Worm (Caenorhabditis elegans) whole organism, L2 larva: Measurements from ENCODE around the gene cyn-10.
"Not testable (repeated sequence)": the region's sequence is repeated elsewhere in the genome, so short reads cannot be mapped to it uniquely, and the experiment has no call there.

Source experiments
- C34F6.9 ChIP-seq: fragments of 150-350 bp; optimal IDR thresholded peaks from 2 replicates; lab custom pipeline; 2014; ENCODE audit warnings: missing biosample characterization, missing genetic modification characterization
- F13H6.1 ChIP-seq: sonication (generic microtip); optimal IDR thresholded peaks from 2 replicates; lab custom pipeline; 2016; ENCODE audit warnings: missing genetic modification characterization, missing compliant biosample characterization
- Y55F3AM.14 ChIP-seq: fragments of 200-800 bp; sonication (Bioruptor generic); optimal IDR thresholded peaks from 2 replicates; lab custom pipeline; 2018; ENCODE audit warnings: mild to moderate bottlenecking, missing genetic modification characterization, missing compliant biosample characterization
- ZK546.5 ChIP-seq: sonication (generic microtip); optimal IDR thresholded peaks from 2 replicates; lab custom pipeline; 2017; ENCODE audit warnings: missing biosample characterization, missing genetic modification characterization
- alr-1 ChIP-seq: fragments of 150-350 bp; optimal IDR thresholded peaks from 2 replicates; lab custom pipeline; 2014; ENCODE audit warnings: missing biosample characterization, missing genetic modification characterization
- aly-2 ChIP-seq: fragments of 150-350 bp; optimal IDR thresholded peaks from 2 replicates; lab custom pipeline; 2014; ENCODE audit warnings: missing biosample characterization, missing genetic modification characterization
- ama-1 ChIP-seq: fragments of 150-350 bp; optimal IDR thresholded peaks from 2 replicates; lab custom pipeline; 2018; ENCODE audit warnings: inconsistent platforms
- blmp-1 ChIP-seq: sonication (generic microtip); optimal IDR thresholded peaks from 2 replicates; lab custom pipeline; 2017; ENCODE audit warnings: missing genetic modification characterization, mild to moderate bottlenecking, missing compliant biosample characterization, antibody characterized with exemption, moderate library complexity; ENCODE audit not compliant: insufficient read depth
- ceh-16 ChIP-seq: fragments of 150-350 bp; optimal IDR thresholded peaks from 2 replicates; lab custom pipeline; 2014; ENCODE audit warnings: missing biosample characterization, missing genetic modification characterization
- dmd-4 ChIP-seq: sonication (generic microtip); optimal IDR thresholded peaks from 2 replicates; lab custom pipeline; 2017; ENCODE audit warnings: missing biosample characterization, missing genetic modification characterization
- egl-27 ChIP-seq: sonication (generic microtip); optimal IDR thresholded peaks from 3 replicates; lab custom pipeline; 2017; ENCODE audit warnings: missing biosample characterization, missing genetic modification reagents, missing genetic modification characterization
- elt-1 ChIP-seq: fragments of 150-350 bp; optimal IDR thresholded peaks from 2 replicates; lab custom pipeline; 2014; ENCODE audit warnings: missing biosample characterization, missing genetic modification characterization
- elt-3 ChIP-seq: sonication (generic microtip); optimal IDR thresholded peaks from 2 replicates; lab custom pipeline; 2017; ENCODE audit warnings: missing biosample characterization, missing genetic modification characterization
- fos-1 ChIP-seq: fragments of 150-350 bp; optimal IDR thresholded peaks from 2 replicates; lab custom pipeline; 2014; ENCODE audit warnings: missing biosample characterization, missing genetic modification characterization
- gmeb-1 ChIP-seq: fragments of 150-350 bp; optimal IDR thresholded peaks from 2 replicates; lab custom pipeline; 2014; ENCODE audit warnings: missing biosample characterization, missing genetic modification characterization
- lin-11 ChIP-seq: fragments of 150-350 bp; sonication (generic microtip); optimal IDR thresholded peaks from 2 replicates; lab custom pipeline; 2014; ENCODE audit warnings: missing biosample characterization, missing genetic modification characterization, inconsistent platforms, mixed read lengths
- lin-13 ChIP-seq: fragments of 150-350 bp; optimal IDR thresholded peaks from 2 replicates; lab custom pipeline; 2014; ENCODE audit warnings: missing biosample characterization, missing genetic modification reagents, missing genetic modification characterization
- lin-39 ChIP-seq: fragments of 150-350 bp; optimal IDR thresholded peaks from 2 replicates; lab custom pipeline; 2014; ENCODE audit warnings: missing biosample characterization, missing genetic modification reagents, missing genetic modification characterization
- lsy-2 ChIP-seq, 2 experiments: fragments of 150-350 bp in 1 of 2; sonication (generic microtip) in 1 of 2; optimal IDR thresholded peaks; 2 replicates each; lab custom pipeline; 2014 to 2017; ENCODE audit warnings: missing biosample characterization in 2 of 2, missing genetic modification characterization in 2 of 2
- mab-5 ChIP-seq: fragments of 150-350 bp; optimal IDR thresholded peaks from 2 replicates; lab custom pipeline; 2014; ENCODE audit warnings: missing biosample characterization, missing genetic modification characterization
- mdl-1 ChIP-seq, 2 experiments: fragments of 150-350 bp in 1 of 2; sonication (generic microtip) in 1 of 2; optimal IDR thresholded peaks; 2 replicates each; lab custom pipeline; 2017; ENCODE audit warnings: missing biosample characterization in 2 of 2, missing genetic modification characterization in 2 of 2
- nhr-10 ChIP-seq: sonication (generic microtip); optimal IDR thresholded peaks from 2 replicates; lab custom pipeline; 2017; ENCODE audit warnings: missing biosample characterization, missing genetic modification characterization
- nhr-11 ChIP-seq: fragments of 150-350 bp; optimal IDR thresholded peaks from 2 replicates; lab custom pipeline; 2014; ENCODE audit warnings: missing biosample characterization, missing genetic modification characterization
- nhr-12 ChIP-seq: fragments of 150-350 bp; optimal IDR thresholded peaks from 2 replicates; lab custom pipeline; 2014; ENCODE audit warnings: missing biosample characterization, missing genetic modification characterization
- nhr-129 ChIP-seq: fragments of 150-350 bp; optimal IDR thresholded peaks from 2 replicates; lab custom pipeline; 2014; ENCODE audit warnings: missing biosample characterization, missing genetic modification characterization
- nhr-21 ChIP-seq: fragments of 150-350 bp; optimal IDR thresholded peaks from 2 replicates; lab custom pipeline; 2014; ENCODE audit warnings: missing biosample characterization, missing genetic modification characterization
- nhr-237 ChIP-seq: fragments of 150-350 bp; optimal IDR thresholded peaks from 2 replicates; lab custom pipeline; 2014; ENCODE audit warnings: missing biosample characterization, missing genetic modification characterization
- nhr-25 ChIP-seq: fragments of 150-350 bp; sonication (generic microtip); optimal IDR thresholded peaks from 3 replicates; lab custom pipeline; 2014; ENCODE audit warnings: missing biosample characterization, missing genetic modification characterization
- nhr-77 ChIP-seq: fragments of 150-350 bp; optimal IDR thresholded peaks from 2 replicates; lab custom pipeline; 2014; ENCODE audit warnings: missing biosample characterization, missing genetic modification characterization
- peb-1 ChIP-seq: fragments of 150-350 bp; optimal IDR thresholded peaks from 2 replicates; lab custom pipeline; 2014; ENCODE audit warnings: missing biosample characterization, missing genetic modification characterization
- sem-4 ChIP-seq: fragments of 150-350 bp; optimal IDR thresholded peaks from 2 replicates; lab custom pipeline; 2014; ENCODE audit warnings: missing biosample characterization, missing genetic modification reagents, missing genetic modification characterization
- skn-1 ChIP-seq: sonication (generic microtip); optimal IDR thresholded peaks from 2 replicates; lab custom pipeline; 2017; ENCODE audit warnings: missing biosample characterization, missing genetic modification characterization
- sma-3 ChIP-seq: sonication (generic microtip); optimal IDR thresholded peaks from 2 replicates; lab custom pipeline; 2016; ENCODE audit warnings: missing genetic modification reagents, missing genetic modification characterization, missing compliant biosample characterization
- sma-9 ChIP-seq, 2 experiments: fragments of 150-350 bp in 1 of 2; sonication (generic microtip) in 1 of 2; optimal IDR thresholded peaks; 2 replicates each; lab custom pipeline; 2014 to 2016; ENCODE audit warnings: missing genetic modification characterization in 2 of 2, mild to moderate bottlenecking in 1 of 2, missing biosample characterization in 1 of 2, missing compliant biosample characterization in 1 of 2, missing genetic modification reagents in 1 of 2, moderate library complexity in 1 of 2
- snpc-4 ChIP-seq: fragments of 150-350 bp; optimal IDR thresholded peaks from 2 replicates; lab custom pipeline; 2014; ENCODE audit warnings: missing biosample characterization, missing genetic modification characterization
- unc-39 ChIP-seq: fragments of 150-350 bp; optimal IDR thresholded peaks from 2 replicates; lab custom pipeline; 2014; ENCODE audit warnings: missing biosample characterization, missing genetic modification characterization
- unc-55 ChIP-seq: fragments of 150-350 bp; sonication (generic microtip); optimal IDR thresholded peaks from 3 replicates; lab custom pipeline; 2014; ENCODE audit warnings: missing biosample characterization, missing genetic modification reagents, missing genetic modification characterization
- unc-62 ChIP-seq: fragments of 150-350 bp; optimal IDR thresholded peaks from 2 replicates; lab custom pipeline; 2014; ENCODE audit warnings: missing biosample characterization, missing genetic modification reagents, missing genetic modification characterization
- zag-1 ChIP-seq: fragments of 150-350 bp; optimal IDR thresholded peaks from 2 replicates; lab custom pipeline; 2014; ENCODE audit warnings: missing biosample characterization, missing genetic modification characterization
- ztf-1 ChIP-seq: fragments of 200-800 bp; sonication (Bioruptor generic); conservative IDR thresholded peaks from 2 replicates; pipeline ENCODE4 v1.3.6; 2022; ENCODE audit warnings: missing genetic modification characterization, missing compliant biosample characterization
- ztf-11 ChIP-seq: sonication (generic microtip); optimal IDR thresholded peaks from 2 replicates; lab custom pipeline; 2017; ENCODE audit warnings: missing biosample characterization, missing genetic modification characterization
- ztf-4 ChIP-seq: fragments of 150-350 bp; optimal IDR thresholded peaks from 2 replicates; lab custom pipeline; 2014; ENCODE audit warnings: missing biosample characterization, missing genetic modification characterization

The cyn-10 gene

DNA sequence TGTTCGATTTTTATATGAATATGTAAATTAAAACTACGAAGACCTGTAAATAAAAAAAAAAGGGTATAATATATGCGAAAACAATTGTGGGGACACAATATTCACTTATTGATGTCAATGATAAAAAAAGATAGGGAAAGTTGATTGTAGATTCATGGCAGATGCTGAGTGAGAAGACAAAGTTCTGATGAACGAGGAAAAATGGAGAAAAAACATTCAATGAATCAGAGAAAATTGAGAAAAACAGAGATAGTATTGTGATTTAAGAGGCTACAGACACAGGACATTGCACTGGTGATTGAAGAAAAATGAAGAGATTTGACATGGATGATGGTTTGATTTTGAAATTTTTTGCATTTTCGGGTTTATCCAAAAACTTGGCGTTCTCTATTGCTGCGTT lies 4.5 kb downstream of the cyn-10 start:
- TF ChIP-seq fos-1 (tag; lab: Kevin White, UChicago): peak; percentile 37
- peak; percentile 32 for TF ChIP-seq C34F6.9 (tag; lab: Kevin White, UChicago)
- TF ChIP-seq alr-1 (tag; lab: Kevin White, UChicago): no peak
- TF ChIP-seq nhr-129 (tag; lab: Kevin White, UChicago): peak; percentile 12
- peak; percentile 52 for TF ChIP-seq blmp-1 (tag; lab: Kevin White, UChicago)

DNA sequence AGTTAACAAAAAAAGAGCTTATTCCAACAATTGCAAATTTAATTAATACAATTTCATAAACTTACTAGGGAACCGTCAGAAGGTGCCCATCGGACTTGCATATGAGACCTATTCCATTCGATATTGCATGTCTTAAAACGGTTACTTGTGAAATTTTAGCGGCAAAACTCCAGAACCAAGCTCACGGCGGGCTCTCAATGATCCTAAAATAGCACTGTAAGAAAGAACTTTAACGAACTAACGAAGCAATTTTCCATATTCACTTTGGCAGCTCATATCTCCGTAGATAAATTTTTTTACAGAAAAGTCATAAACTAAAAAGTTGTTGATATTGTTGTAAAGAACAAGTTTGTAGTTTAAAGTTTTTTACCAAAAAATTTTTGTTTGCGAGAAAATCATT lies 5.5 kb downstream of the cyn-10 start, which contains the start of gene B0252.3:
Gene B0252.3, minus strand, starts transcription at position 101 of the 400 bp plus-strand sequence.
- TF ChIP-seq nhr-237 (tag; lab: Kevin White, UChicago); lsy-2 (tag; optimal IDR thresholded peaks at IDR 0.05; lab: Kevin White, UChicago); elt-1: not testable (repeated sequence)

DNA sequence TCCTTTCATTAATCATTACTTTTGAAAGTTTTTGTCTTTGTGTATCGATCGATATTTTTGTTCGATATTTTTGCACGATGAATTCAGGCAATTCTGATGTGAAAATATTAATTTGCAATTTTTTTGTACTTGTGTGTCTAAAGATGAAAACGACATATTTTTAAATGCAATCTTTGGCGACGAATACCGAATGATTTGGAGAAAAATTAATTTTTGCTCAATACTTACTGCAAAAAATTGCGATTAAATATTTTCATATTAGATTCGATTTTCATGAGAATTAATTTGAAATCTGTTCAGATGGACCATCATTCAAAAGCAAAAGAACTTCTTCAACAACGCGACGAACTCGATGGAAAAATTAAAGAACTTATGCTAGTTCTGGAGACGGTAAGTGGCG lies 11.4 kb downstream of the cyn-10 start, which contains the start of gene psmd-9:
Gene psmd-9, plus strand, starts transcription at position 301 of the 400 bp plus-strand sequence.
- TF ChIP-seq ztf-1 (GFP tag; lab: Robert Waterston, UW) (no peak), dmd-4 (tag; lab: Kevin White, UChicago) (no peak), egl-27 (no peak), unc-62 (no peak), snpc-4 (no peak), lin-39 (tag; lab: Kevin White, UChicago) (no peak), lin-13 (no peak)
- TF ChIP-seq, all 48 proteins: peak for 0

DNA sequence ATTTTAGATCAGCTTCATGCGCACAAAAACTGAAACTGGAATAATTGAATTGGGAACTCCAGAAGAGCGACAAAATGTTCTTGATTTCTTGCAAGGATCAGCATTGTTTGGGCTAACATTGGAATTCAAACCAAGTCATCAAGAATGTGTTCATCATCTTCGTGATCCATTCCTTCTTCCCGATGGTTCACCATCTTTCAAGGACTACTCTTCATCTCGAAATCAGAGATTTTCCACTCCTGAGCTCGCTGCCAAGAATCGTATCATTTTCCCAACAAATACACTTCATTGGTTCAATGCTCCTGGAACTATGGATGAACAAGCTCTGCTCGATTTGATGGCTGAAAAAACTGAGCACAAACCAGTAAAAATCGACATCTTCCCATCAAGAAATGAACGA lies 12.5 kb downstream of the cyn-10 start:
- TF ChIP-seq unc-55 (no peak), C34F6.9 (tag; lab: Kevin White, UChicago) (no peak), ztf-1 (GFP tag; lab: Robert Waterston, UW) (no peak), aly-2 (no peak), nhr-25 (no peak), ZK546.5 (tag; lab: Kevin White, UChicago) (no peak), dmd-4 (tag; lab: Kevin White, UChicago) (no peak)

DNA sequence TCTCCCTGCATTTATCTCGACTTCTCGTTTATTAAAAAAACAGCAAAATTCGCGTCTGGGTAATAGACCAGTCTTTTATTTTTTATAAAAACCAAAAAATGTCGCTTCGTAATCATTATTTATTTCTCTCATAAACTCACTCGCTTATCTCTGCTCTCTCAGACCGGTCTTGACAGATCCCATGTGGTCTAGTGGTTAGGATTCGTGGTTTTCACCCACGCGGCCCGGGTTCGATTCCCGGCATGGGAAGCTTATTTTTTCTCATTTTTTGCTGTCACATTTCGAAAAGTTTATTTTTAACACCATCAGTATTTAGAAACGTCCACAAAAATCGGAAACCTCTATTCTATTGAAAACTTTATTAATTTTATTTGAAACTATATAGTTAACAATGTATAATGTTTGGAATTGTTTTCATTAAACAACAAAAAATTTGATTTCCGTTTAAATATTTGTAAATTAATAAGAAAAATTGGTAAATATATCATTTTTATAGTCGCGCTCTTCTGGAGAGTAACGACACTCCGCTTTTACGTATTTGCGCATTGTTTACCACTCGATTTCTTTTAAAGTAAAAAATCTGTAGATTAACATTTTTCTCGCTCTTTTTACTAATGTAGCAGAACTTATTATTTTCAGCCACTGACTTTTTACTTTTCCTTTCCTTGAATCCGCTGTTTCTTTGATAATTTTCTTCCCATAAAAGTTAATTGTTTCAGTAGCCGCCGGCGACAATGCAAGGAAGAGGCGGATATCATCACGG lies 15.0 kb downstream of the cyn-10 start, which contains the start of gene hrpl-1:
Gene hrpl-1, plus strand, starts transcription at position 713 of the 763 bp plus-strand sequence.
- TF ChIP-seq ama-1 (lab: Kevin White, UChicago): no peak
- TF ChIP-seq F13H6.1 (tag; lab: Kevin White, UChicago): no peak
- no peak for TF ChIP-seq ztf-1 (GFP tag; lab: Robert Waterston, UW)
- TF ChIP-seq ceh-16: no peak
- TF ChIP-seq alr-1 (tag; lab: Kevin White, UChicago): no peak
- TF ChIP-seq zag-1 (tag; lab: Kevin White, UChicago): no peak
- TF ChIP-seq C34F6.9 (tag; lab: Kevin White, UChicago): peak; percentile 23
- no peak for TF ChIP-seq elt-1
- TF ChIP-seq mdl-1 (tag; optimal IDR thresholded peaks at IDR 0.05; lab: Kevin White, UChicago): no peak
- no peak for TF ChIP-seq nhr-12 (tag; lab: Kevin White, UChicago)
- TF ChIP-seq peb-1 (tag; lab: Kevin White, UChicago): no peak
- TF ChIP-seq lin-13: no peak
- no peak for TF ChIP-seq nhr-21 (tag; lab: Kevin White, UChicago)
- TF ChIP-seq unc-39 (tag; lab: Kevin White, UChicago): no peak
- no peak for TF ChIP-seq nhr-129 (tag; lab: Kevin White, UChicago)
- TF ChIP-seq egl-27: no peak
- TF ChIP-seq Y55F3AM.14 (GFP tag; lab: Kevin White, UChicago): no peak
- TF ChIP-seq snpc-4: no peak
- no peak for TF ChIP-seq lin-11 (tag; lab: Kevin White, UChicago)
- no peak for TF ChIP-seq nhr-237 (tag; lab: Kevin White, UChicago)
- no peak for TF ChIP-seq ztf-11 (tag; lab: Kevin White, UChicago)
- TF ChIP-seq nhr-25: no peak
- TF ChIP-seq gmeb-1 (tag; lab: Kevin White, UChicago): no peak
- peak; percentile 26 for TF ChIP-seq unc-55
- TF ChIP-seq sma-3: peak; percentile 33
- no peak for TF ChIP-seq sem-4 (tag; lab: Kevin White, UChicago)
- no peak for TF ChIP-seq ztf-4 (tag; lab: Kevin White, UChicago)
- TF ChIP-seq ZK546.5 (tag; lab: Kevin White, UChicago): no peak
- no peak for TF ChIP-seq nhr-77 (tag; lab: Kevin White, UChicago)
- no peak for TF ChIP-seq mab-5 (tag; lab: Kevin White, UChicago)
- TF ChIP-seq sma-9 (GFP tag; optimal IDR thresholded peaks at IDR 0.05; lab: Kevin White, UChicago): peak; percentile 29
- no peak for TF ChIP-seq sma-9 (tag; optimal IDR thresholded peaks at IDR 0.05; lab: Kevin White, UChicago)
- TF ChIP-seq lin-39 (tag; lab: Kevin White, UChicago): no peak
- TF ChIP-seq skn-1 (tag; lab: Kevin White, UChicago): no peak
- no peak for TF ChIP-seq elt-3 (tag; lab: Kevin White, UChicago)
- TF ChIP-seq aly-2: no peak
- no peak for TF ChIP-seq nhr-11 (tag; lab: Kevin White, UChicago)
- TF ChIP-seq lsy-2 (tag; optimal IDR thresholded peaks at IDR 0.05; lab: Kevin White, UChicago): peak in 1 of 2 experiments; percentile 19
- no peak for TF ChIP-seq nhr-10 (tag; lab: Kevin White, UChicago)
